Worm (Caenorhabditis elegans) whole organism, young adult: ENCODE results near the gene W08A12.2.

ENCODE experiments used
- B0019.2 ChIP-seq: fragments of 200-800 bp; sonication (Bioruptor generic); conservative IDR thresholded peaks from 2 replicates; pipeline ENCODE4 v1.3.6; 2022; ENCODE audit warnings: missing genetic modification reagents, missing genetic modification characterization, missing compliant biosample characterization
- F10E7.11 ChIP-seq: sonication (generic microtip); optimal IDR thresholded peaks from 2 replicates; lab custom pipeline; 2017; ENCODE audit warnings: mild to moderate bottlenecking, missing genetic modification characterization, moderate library complexity, missing compliant biosample characterization
- F37B4.10 ChIP-seq: fragments of 200-800 bp; sonication (Bioruptor generic); IDR thresholded peaks from 2 replicates; pipeline ENCODE4 v1.3.6; 2022; ENCODE audit warnings: missing genetic modification characterization, missing compliant biosample characterization
- F49E8.2 ChIP-seq: sonication (generic microtip); optimal IDR thresholded peaks from 3 replicates; lab custom pipeline; 2017; ENCODE audit warnings: missing genetic modification characterization, mild to moderate bottlenecking, missing compliant biosample characterization, antibody characterized with exemption, moderate library complexity; ENCODE audit not compliant: insufficient read depth
- F57A8.1 ChIP-seq: fragments of 200-800 bp; sonication (Bioruptor generic); optimal IDR thresholded peaks from 2 replicates; lab custom pipeline; 2018; ENCODE audit warnings: mild to moderate bottlenecking, missing genetic modification characterization, moderate library complexity, missing compliant biosample characterization
- K12H6.12 ChIP-seq: fragments of 200-800 bp; sonication (Bioruptor generic); optimal IDR thresholded peaks from 2 replicates; lab custom pipeline; 2018; ENCODE audit warnings: mild to moderate bottlenecking, missing genetic modification characterization, missing compliant biosample characterization
- T07F8.4 ChIP-seq: sonication (generic microtip); optimal IDR thresholded peaks from 2 replicates; lab custom pipeline; 2016; ENCODE audit warnings: mild to moderate bottlenecking, missing genetic modification characterization, moderate library complexity, missing compliant biosample characterization
- Y53F4B.3 ChIP-seq: fragments of 200-800 bp; sonication (Bioruptor generic); IDR thresholded peaks from 2 replicates; pipeline ENCODE4 v1.3.6; 2022; ENCODE audit warnings: missing genetic modification reagents, missing genetic modification characterization, missing compliant biosample characterization
- Y53G8AR.9 ChIP-seq: fragments of 200-800 bp; sonication (Bioruptor generic); conservative IDR thresholded peaks from 2 replicates; pipeline ENCODE4 v1.3.6; 2022; ENCODE audit warnings: missing genetic modification reagents, missing genetic modification characterization, missing compliant biosample characterization
- Y67H2A.10 ChIP-seq: fragments of 200-800 bp; sonication (Bioruptor generic); conservative IDR thresholded peaks from 2 replicates; pipeline ENCODE4 v1.3.6; 2022; ENCODE audit warnings: missing genetic modification reagents, missing genetic modification characterization, missing compliant biosample characterization
- Y95B8A.8 ChIP-seq: fragments of 200-800 bp; sonication (Bioruptor generic); IDR thresholded peaks from 2 replicates; pipeline ENCODE4 v1.3.6; 2022; ENCODE audit warnings: missing genetic modification reagents, missing genetic modification characterization, missing compliant biosample characterization
- akir-1 ChIP-seq: fragments of 200-800 bp; sonication (Bioruptor generic); optimal IDR thresholded peaks from 2 replicates; lab custom pipeline; 2018; ENCODE audit warnings: mild to moderate bottlenecking, missing genetic modification characterization, moderate library complexity, missing compliant biosample characterization
- ama-1 ChIP-seq, 3 experiments: fragments of 150-350 bp in 1 of 3; sonication (generic microtip) in 2 of 3; optimal IDR thresholded peaks; 2 replicates each; lab custom pipeline; 2014 to 2018; ENCODE audit warnings: missing biosample characterization in 2 of 3, missing genetic modification characterization in 2 of 3, missing genetic modification reagents in 2 of 3
- attf-3 ChIP-seq: fragments of 200-800 bp; sonication (Bioruptor generic); conservative IDR thresholded peaks from 2 replicates; pipeline ENCODE4 v1.3.6; 2022; ENCODE audit warnings: missing genetic modification reagents, missing genetic modification characterization, missing compliant biosample characterization
- attf-6 ChIP-seq: fragments of 200-800 bp; sonication (Bioruptor generic); IDR thresholded peaks from 2 replicates; pipeline ENCODE4 v1.3.6; 2022; ENCODE audit warnings: missing genetic modification reagents, missing genetic modification characterization, missing compliant biosample characterization
- bed-1 ChIP-seq: fragments of 200-800 bp; sonication (Bioruptor generic); IDR thresholded peaks from 2 replicates; pipeline ENCODE4 v1.3.6; 2022; ENCODE audit warnings: missing genetic modification reagents, missing genetic modification characterization, missing compliant biosample characterization
- cebp-1 ChIP-seq, 2 experiments: fragments of 200-800 bp in 1 of 2; sonication (Bioruptor generic) in 1 of 2; sonication (generic microtip) in 1 of 2; IDR thresholded peaks in 1 of 2; optimal IDR thresholded peaks in 1 of 2; 2 replicates each; pipeline versions ENCODE4 v1.3.6 to Lab custom; 2017 to 2022; ENCODE audit warnings: missing compliant biosample characterization in 2 of 2, missing genetic modification characterization in 2 of 2, mild to moderate bottlenecking in 1 of 2, missing genetic modification reagents in 1 of 2, moderate library complexity in 1 of 2
- ceh-27 ChIP-seq: fragments of 200-800 bp; sonication (Bioruptor generic); optimal IDR thresholded peaks from 2 replicates; lab custom pipeline; 2018; ENCODE audit warnings: mild to moderate bottlenecking, missing genetic modification characterization, moderate library complexity, missing compliant biosample characterization
- ceh-58 ChIP-seq: fragments of 200-800 bp; sonication (Bioruptor generic); IDR thresholded peaks from 2 replicates; pipeline ENCODE4 v1.3.6; 2022; ENCODE audit warnings: missing genetic modification characterization, missing compliant biosample characterization
- ceh-79 ChIP-seq: sonication (generic microtip); optimal IDR thresholded peaks from 2 replicates; lab custom pipeline; 2017; ENCODE audit warnings: mild to moderate bottlenecking, missing genetic modification characterization, missing compliant biosample characterization
- die-1 ChIP-seq: sonication (generic microtip); optimal IDR thresholded peaks from 2 replicates; lab custom pipeline; 2016; ENCODE audit warnings: missing genotype, mild to moderate bottlenecking, missing genetic modification characterization, missing compliant biosample characterization
- efl-1 ChIP-seq: fragments of 150-350 bp; optimal IDR thresholded peaks from 2 replicates; lab custom pipeline; 2014; ENCODE audit warnings: missing biosample characterization, missing genetic modification reagents, missing genetic modification characterization
- egl-44 ChIP-seq: fragments of 200-800 bp; sonication (Bioruptor generic); IDR thresholded peaks from 2 replicates; pipeline ENCODE4 v1.3.6; 2022; ENCODE audit warnings: missing genetic modification reagents, missing genetic modification characterization, missing compliant biosample characterization
- egrh-3 ChIP-seq: fragments of 200-800 bp; sonication (Bioruptor generic); IDR thresholded peaks from 2 replicates; pipeline ENCODE4 v1.3.6; 2022; ENCODE audit warnings: missing genetic modification reagents, missing genetic modification characterization, missing compliant biosample characterization
- him-1 ChIP-seq: sonication (generic microtip); optimal IDR thresholded peaks from 2 replicates; lab custom pipeline; 2016; ENCODE audit warnings: missing genotype, missing genetic modification reagents, missing genetic modification characterization, missing compliant biosample characterization
- hlh-26 ChIP-seq: fragments of 200-800 bp; sonication (Bioruptor generic); conservative IDR thresholded peaks from 2 replicates; pipeline ENCODE4 v1.3.6; 2022; ENCODE audit warnings: missing genetic modification reagents, missing genetic modification characterization, missing compliant biosample characterization
- hrde-1 ChIP-seq: sonication (generic microtip); optimal IDR thresholded peaks from 2 replicates; lab custom pipeline; 2016; ENCODE audit warnings: missing genetic modification characterization, mild to moderate bottlenecking, missing compliant biosample characterization, moderate library complexity, missing genotype, missing genetic modification reagents, borderline replicate concordance
- lag-1 ChIP-seq: fragments of 200-800 bp; sonication (Bioruptor generic); IDR thresholded peaks from 2 replicates; pipeline ENCODE4 v1.3.6; 2022; ENCODE audit warnings: missing genetic modification reagents, missing genetic modification characterization, missing compliant biosample characterization
- lin-35 ChIP-seq, 3 experiments: fragments of 150-350 bp in 2 of 3; sonication (generic microtip) in 1 of 3; optimal IDR thresholded peaks; 2 replicates each; lab custom pipeline; 2014 to 2018; ENCODE audit warnings: missing biosample characterization in 3 of 3, missing genetic modification characterization in 3 of 3, missing genetic modification reagents in 3 of 3
- madf-6 ChIP-seq: fragments of 200-800 bp; sonication (Bioruptor generic); IDR thresholded peaks from 2 replicates; pipeline ENCODE4 v1.3.6; 2022; ENCODE audit warnings: missing genetic modification reagents, missing genetic modification characterization, missing compliant biosample characterization
- mcd-1 ChIP-seq: fragments of 200-800 bp; sonication (Bioruptor generic); IDR thresholded peaks from 2 replicates; pipeline ENCODE4 v1.3.6; 2022; ENCODE audit warnings: missing genetic modification reagents, missing genetic modification characterization, missing compliant biosample characterization
- mel-28 ChIP-seq: sonication (generic microtip); optimal IDR thresholded peaks from 2 replicates; lab custom pipeline; 2016; ENCODE audit warnings: borderline replicate concordance, mild to moderate bottlenecking, missing genetic modification characterization, missing compliant biosample characterization
- nfya-2 ChIP-seq: fragments of 200-800 bp; sonication (Bioruptor generic); IDR thresholded peaks from 2 replicates; pipeline ENCODE4 v1.3.6; 2022; ENCODE audit warnings: missing genetic modification reagents, missing genetic modification characterization, missing compliant biosample characterization
- nfyb-1 ChIP-seq: fragments of 200-800 bp; sonication (Bioruptor generic); IDR thresholded peaks from 2 replicates; pipeline ENCODE4 v1.3.6; 2022; ENCODE audit warnings: missing genetic modification reagents, missing genetic modification characterization, missing compliant biosample characterization
- nhr-80 ChIP-seq: sonication (generic microtip); optimal IDR thresholded peaks from 2 replicates; lab custom pipeline; 2016; ENCODE audit warnings: missing genetic modification characterization, missing compliant biosample characterization
- pbrm-1 ChIP-seq: fragments of 200-800 bp; sonication (Bioruptor generic); IDR thresholded peaks from 2 replicates; pipeline ENCODE4 v1.3.6; 2022; ENCODE audit warnings: missing genetic modification reagents, missing genetic modification characterization, missing compliant biosample characterization
- rcor-1 ChIP-seq: fragments of 200-800 bp; sonication (Bioruptor generic); IDR thresholded peaks from 2 replicates; pipeline ENCODE4 v1.3.6; 2022; ENCODE audit warnings: missing genetic modification reagents, missing genetic modification characterization, missing compliant biosample characterization
- snpc-4 ChIP-seq, 5 experiments: fragments of 150-350 bp in 1 of 5; sonication (generic microtip) in 4 of 5; optimal IDR thresholded peaks; 2 replicates each; lab custom pipeline; 2014 to 2018; ENCODE audit warnings: missing genetic modification characterization in 5 of 5, missing biosample characterization in 3 of 5, antibody characterized with exemption in 2 of 5, mild to moderate bottlenecking in 2 of 5, missing compliant biosample characterization in 2 of 5, missing genotype in 2 of 5, moderate library complexity in 2 of 5, missing genetic modification reagents in 1 of 5
- tbp1 ChIP-seq: fragments of 200-800 bp; sonication (Bioruptor generic); optimal IDR thresholded peaks from 2 replicates; lab custom pipeline; 2018; ENCODE audit warnings: mild to moderate bottlenecking, missing genetic modification characterization, missing compliant biosample characterization
- zfh-2 ChIP-seq: fragments of 200-800 bp; sonication (Bioruptor generic); conservative IDR thresholded peaks from 2 replicates; pipeline ENCODE4 v1.3.6; 2022; ENCODE audit warnings: missing genetic modification reagents, missing genetic modification characterization, missing compliant biosample characterization
- ztf-18 ChIP-seq: sonication (generic microtip); optimal IDR thresholded peaks from 2 replicates; lab custom pipeline; 2016; ENCODE audit warnings: missing genotype, mild to moderate bottlenecking, missing genetic modification characterization, missing compliant biosample characterization
- ztf-6 ChIP-seq: fragments of 200-800 bp; sonication (Bioruptor generic); IDR thresholded peaks from 2 replicates; pipeline ENCODE4 v1.3.6; 2022; ENCODE audit warnings: missing genetic modification reagents, missing genetic modification characterization, missing compliant biosample characterization

W08A12.2 gene

DNA sequence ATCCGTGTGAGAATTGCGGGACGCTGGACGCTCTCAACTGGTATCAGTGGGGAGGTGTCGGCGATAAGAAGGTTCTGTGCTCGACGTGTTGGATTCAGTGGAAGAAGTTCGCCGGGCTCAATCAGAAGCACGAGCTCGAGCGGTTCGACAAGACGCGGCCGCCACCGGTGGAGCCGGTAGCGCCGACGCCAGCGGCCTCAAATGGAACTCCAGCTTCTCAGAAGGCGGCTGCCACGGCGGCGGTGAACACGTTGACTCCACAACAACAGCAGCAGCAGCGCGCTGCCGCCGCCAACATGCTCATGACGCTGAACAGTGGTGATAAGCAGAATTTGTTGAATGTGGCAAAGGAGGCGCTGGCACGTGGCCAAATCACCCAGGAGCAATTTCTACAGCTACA, 21.2 kb upstream of the W08A12.2 start (continued):
- TF ChIP-seq lag-1 (GFP tag; lab: Robert Waterston, UW) (no peak), F37B4.10 (GFP tag; lab: Robert Waterston, UW) (no peak), akir-1 (GFP tag; lab: Kevin White, UChicago) (peak; percentile 6), B0019.2 (no peak), lin-35 (GFP tag; optimal IDR thresholded peaks at IDR 0.05; lab: Kevin White, UChicago) (no peak), attf-6 (no peak), ceh-58 (GFP tag; lab: Robert Waterston, UW) (no peak), bed-1 (GFP tag; lab: Robert Waterston, UW) (no peak)

DNA sequence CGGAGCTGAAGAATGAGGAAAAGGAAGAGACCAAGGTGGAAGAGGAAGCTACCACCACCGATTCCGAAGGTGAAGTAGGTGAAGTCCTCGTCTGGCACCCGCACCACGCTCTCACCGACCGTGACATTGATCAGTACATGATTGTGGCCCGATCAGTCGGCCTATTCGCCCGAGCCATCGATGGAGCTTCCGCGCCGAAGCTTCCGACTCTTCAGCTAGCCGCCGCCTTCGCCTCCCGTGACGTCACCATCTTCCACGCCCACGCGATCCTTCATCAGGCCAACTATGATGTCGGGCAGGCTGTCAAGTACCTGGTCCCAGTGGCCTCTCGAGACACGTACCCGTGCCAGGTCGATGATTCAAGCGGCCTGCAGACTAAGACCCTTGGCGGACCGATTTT, 20.5 kb upstream of the W08A12.2 start:
- no peak for TF ChIP-seq hlh-26 (GFP tag; lab: Robert Waterston, UW)
- no peak for TF ChIP-seq F37B4.10 (GFP tag; lab: Robert Waterston, UW)
- TF ChIP-seq zfh-2 (GFP tag; lab: Robert Waterston, UW), result 0 out of 2 replicates have a peak, but pooled peaks have one; percentile 10
- 0 out of 2 replicates have a peak, but pooled peaks have one; percentile 27 for TF ChIP-seq nfyb-1 (GFP tag; lab: Robert Waterston, UW)
- TF ChIP-seq egrh-3 (GFP tag; lab: Robert Waterston, UW), result peak; percentile 64; the same call in 1 of the 2 replicates
- TF ChIP-seq, all 124 proteins: peak for 3

DNA sequence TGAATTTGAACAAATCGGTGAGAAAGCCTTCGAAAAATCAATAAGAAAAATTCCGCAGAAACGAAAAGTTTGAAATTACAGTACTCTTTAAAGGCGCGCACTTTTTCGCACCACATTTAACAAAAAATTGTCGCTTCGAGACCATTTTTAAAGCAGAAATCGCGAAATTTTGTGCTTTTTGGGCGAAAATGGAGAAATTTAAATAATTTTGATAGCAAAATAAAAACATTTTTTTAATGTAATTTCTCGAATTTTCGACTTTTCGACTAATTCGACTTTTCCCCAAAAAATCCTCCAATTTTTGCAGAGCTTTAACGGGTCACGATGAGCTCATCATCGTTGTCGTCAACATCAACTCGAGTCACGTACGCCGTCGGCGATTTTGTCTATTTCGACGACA, 19.0 kb upstream of the W08A12.2 start, which contains the start of gene lin-40:
TSS of gene lin-40 (plus strand) at position 301 of the 400 bp plus-strand sequence.
- no peak for TF ChIP-seq pbrm-1 (GFP tag; lab: Robert Waterston, UW)
- no peak for TF ChIP-seq ceh-79
- TF ChIP-seq ztf-6 (GFP tag; lab: Robert Waterston, UW), result no peak
- no peak for TF ChIP-seq ama-1 (optimal IDR thresholded peaks at IDR 0.05; lab: Kevin White, UChicago)
- TF ChIP-seq ama-1 (GFP tag; optimal IDR thresholded peaks at IDR 0.05; lab: Kevin White, UChicago), result no peak
- no peak for TF ChIP-seq efl-1 (GFP tag; lab: Kevin White, UChicago)
- no peak for TF ChIP-seq hrde-1
- no peak for TF ChIP-seq F49E8.2
- TF ChIP-seq cebp-1 (GFP tag; IDR thresholded peaks at IDR 0.05; lab: Robert Waterston, UW), result no peak
- no peak for TF ChIP-seq cebp-1 (tag; optimal IDR thresholded peaks at IDR 0.05; lab: Kevin White, UChicago)
- TF ChIP-seq egl-44 (GFP tag; lab: Robert Waterston, UW), result no peak
- no peak for TF ChIP-seq Y53G8AR.9 (GFP tag; lab: Robert Waterston, UW)
- TF ChIP-seq Y95B8A.8 (GFP tag; lab: Robert Waterston, UW), result no peak
- TF ChIP-seq ztf-18, result no peak
- TF ChIP-seq T07F8.4 (tag; lab: Kevin White, UChicago), result no peak
- TF ChIP-seq snpc-4 (GFP tag; optimal IDR thresholded peaks at IDR 0.05; lab: Kevin White, UChicago), result no peak
- no peak for TF ChIP-seq snpc-4 (tag; optimal IDR thresholded peaks at IDR 0.05; lab: Kevin White, UChicago)
- no peak for TF ChIP-seq mel-28
- TF ChIP-seq attf-3 (GFP tag; lab: Robert Waterston, UW), result no peak
- TF ChIP-seq F57A8.1 (GFP tag; lab: Kevin White, UChicago), result no peak
- no peak for TF ChIP-seq ceh-58 (GFP tag; lab: Robert Waterston, UW)

DNA sequence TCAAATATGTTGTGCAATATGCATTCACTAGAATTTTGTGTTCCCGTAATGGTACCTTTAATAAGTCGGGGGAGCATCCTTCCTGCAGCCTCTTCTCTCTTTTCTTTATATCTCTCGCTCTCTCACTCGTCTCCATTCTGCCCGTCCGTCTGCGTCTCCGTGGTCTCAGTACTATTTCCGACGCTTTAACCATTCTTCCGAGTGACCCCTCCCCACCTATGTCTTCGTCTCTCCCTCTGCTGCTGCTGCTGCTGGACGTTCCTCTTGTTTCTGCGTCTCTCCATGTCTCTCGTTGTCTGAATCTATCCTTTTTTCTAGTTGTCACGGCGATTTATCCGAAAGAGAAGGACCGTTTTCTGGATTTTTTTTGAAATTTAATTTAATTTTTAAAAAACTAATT, 18.2 kb upstream of the W08A12.2 start:
- TF ChIP-seq ceh-27 (peak; percentile 25), nfya-2 (no peak), pbrm-1 (GFP tag; lab: Robert Waterston, UW) (peak; percentile 41; the same call in 1 of the 2 replicates), Y53F4B.3 (GFP tag; lab: Robert Waterston, UW) (no peak), die-1 (tag; lab: Kevin White, UChicago) (no peak), rcor-1 (0 out of 2 replicates have a peak, but pooled peaks have one; percentile 27), mcd-1 (GFP tag; lab: Robert Waterston, UW) (peak; percentile 49; the same call in 1 of the 2 replicates), K12H6.12 (tag; lab: Kevin White, UChicago) (peak; percentile 13), madf-6 (GFP tag; lab: Robert Waterston, UW) (no peak), tbp1 (GFP tag; lab: Kevin White, UChicago) (peak; percentile 14), Y67H2A.10 (GFP tag; lab: Robert Waterston, UW) (no peak), lin-35 (GFP tag; optimal IDR thresholded peaks at IDR 0.05; lab: Kevin White, UChicago) (peak in 1 of 3 experiments; percentile 43), him-1 (tag; lab: Kevin White, UChicago) (no peak), snpc-4 (GFP tag; optimal IDR thresholded peaks at IDR 0.05; lab: Kevin White, UChicago) (no peak), snpc-4 (tag; optimal IDR thresholded peaks at IDR 0.05; lab: Kevin White, UChicago) (peak in 3 of 4 experiments; percentile 1 to 38 (median 1)), nhr-80 (tag; lab: Kevin White, UChicago) (peak; percentile 25), F10E7.11 (no peak)
